Worm (Caenorhabditis elegans) whole organism, late embryonic: ENCODE results near the gene gst-18.

Source experiments
- F13H6.1 ChIP-seq: sonication (generic microtip); optimal IDR thresholded peaks from 2 replicates; lab custom pipeline; 2016; ENCODE audit warnings: missing genetic modification characterization, missing compliant biosample characterization
- K02D7.2 ChIP-seq: sonication (generic microtip); optimal IDR thresholded peaks from 2 replicates; lab custom pipeline; 2017; ENCODE audit warnings: mild to moderate bottlenecking, missing genetic modification characterization, missing compliant biosample characterization
- ama-1 ChIP-seq: fragments of 150-350 bp; optimal IDR thresholded peaks from 2 replicates; lab custom pipeline; 2014
- ceh-31 ChIP-seq: sonication (generic microtip); optimal IDR thresholded peaks from 2 replicates; lab custom pipeline; 2016; ENCODE audit warnings: missing genetic modification characterization, missing compliant biosample characterization
- nhr-11 ChIP-seq: fragments of 150-350 bp; optimal IDR thresholded peaks from 2 replicates; lab custom pipeline; 2014; ENCODE audit warnings: missing biosample characterization, missing genetic modification characterization
- nhr-232 ChIP-seq: sonication (generic microtip); optimal IDR thresholded peaks from 2 replicates; lab custom pipeline; 2016; ENCODE audit warnings: missing genetic modification characterization, missing compliant biosample characterization
- pag-3 ChIP-seq: sonication (generic microtip); optimal IDR thresholded peaks from 2 replicates; lab custom pipeline; 2016; ENCODE audit warnings: missing compliant biosample characterization, missing genetic modification characterization, borderline replicate concordance
- unc-42 ChIP-seq: sonication (generic microtip); optimal IDR thresholded peaks from 2 replicates; lab custom pipeline; 2016; ENCODE audit warnings: missing genotype, missing genetic modification characterization, missing compliant biosample characterization
- unc-55 ChIP-seq: sonication (generic microtip); optimal IDR thresholded peaks from 2 replicates; lab custom pipeline; 2017; ENCODE audit warnings: missing biosample characterization, missing genetic modification reagents, missing genetic modification characterization

DNA sequence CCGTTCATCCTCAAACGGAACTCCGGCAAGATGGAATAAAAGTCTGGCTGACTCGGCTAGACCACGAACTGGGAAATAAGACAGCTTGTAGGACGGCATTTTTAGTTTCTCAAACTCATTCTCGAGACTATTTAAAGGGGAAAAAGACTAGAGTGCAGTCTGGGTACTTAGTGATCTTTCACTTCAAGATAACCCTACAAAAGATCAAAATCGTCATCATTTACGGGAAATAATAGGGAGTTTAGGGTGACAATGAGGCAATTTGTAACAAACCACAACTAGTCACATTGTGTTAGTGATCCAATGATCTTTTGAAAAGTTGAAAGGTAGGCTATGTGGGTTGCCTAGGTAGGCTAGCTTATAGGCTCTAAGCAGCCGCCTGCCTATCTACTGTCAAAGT, 14.7 kb downstream of the gst-18 start, which contains the start of gene gst-14:
- TF ChIP-seq unc-55 (GFP tag; lab: Kevin White, UChicago) (no peak), nhr-232 (tag; lab: Kevin White, UChicago) (no peak), K02D7.2 (tag; lab: Kevin White, UChicago) (no peak), unc-42 (tag; lab: Kevin White, UChicago) (no peak), pag-3 (tag; lab: Kevin White, UChicago) (no peak), F13H6.1 (tag; lab: Kevin White, UChicago) (no peak), ama-1 (lab: Kevin White, UChicago) (no peak), nhr-11 (tag; lab: Kevin White, UChicago) (no peak), ceh-31 (tag; lab: Kevin White, UChicago) (no peak)
